Fruit fly (Drosophila melanogaster) whole organism, wandering third instar larva: Measurements from ENCODE around the gene CSN5.

Experiments
- Dfd ChIP-seq: fragments of >200 bp; optimal IDR thresholded peaks from 2 replicates; lab custom pipeline; 2017; ENCODE audit warnings: missing biosample characterization, missing genetic modification characterization
- Jra ChIP-seq: sonication (Bioruptor generic); optimal IDR thresholded peaks from 2 replicates; lab custom pipeline; 2016; ENCODE audit warnings: missing biosample characterization, missing genetic modification characterization
- OdsH ChIP-seq: fragments of 200-800 bp; sonication (Bioruptor generic); optimal IDR thresholded peaks from 2 replicates; lab custom pipeline; 2016; ENCODE audit warnings: missing biosample characterization, mild to moderate bottlenecking, missing genetic modification characterization
- brk ChIP-seq: fragments of 200-800 bp; sonication (Bioruptor generic); optimal IDR thresholded peaks from 2 replicates; lab custom pipeline; 2016; ENCODE audit warnings: missing biosample characterization, mild to moderate bottlenecking, missing genetic modification characterization
- fru ChIP-seq: fragments of 200-800 bp; sonication (Bioruptor generic); optimal IDR thresholded peaks from 3 replicates; lab custom pipeline; 2016; ENCODE audit warnings: missing biosample characterization, mild to moderate bottlenecking, missing genetic modification characterization

DNA sequence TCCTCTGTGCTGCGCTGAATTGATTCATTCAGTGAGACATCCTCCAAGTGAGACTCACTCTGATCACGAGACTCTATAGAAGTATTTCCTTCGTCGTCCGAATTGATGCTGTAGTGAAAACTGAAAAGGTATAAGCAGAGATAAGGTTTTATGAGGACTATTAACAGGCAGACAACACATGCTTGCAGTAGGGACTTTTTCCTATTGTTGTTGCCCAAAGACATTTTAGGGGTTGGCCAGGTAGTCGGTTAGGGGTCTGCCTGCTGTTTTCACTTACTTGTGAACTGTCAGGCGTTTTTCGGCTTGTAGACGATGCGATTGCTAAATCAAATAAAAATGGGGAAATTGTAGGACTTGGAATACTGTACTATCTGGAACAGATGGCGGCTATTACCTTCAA lies 1.3 kb upstream of the CSN5 start:
- no peak for TF ChIP-seq Jra (GFP tag; lab: Kevin White, UChicago)
- TF ChIP-seq Dfd: no peak
- no peak for TF ChIP-seq brk (GFP tag; lab: Kevin White, UChicago)
- TF ChIP-seq OdsH (GFP tag; lab: Kevin White, UChicago): no peak
- no peak for TF ChIP-seq fru (GFP tag; lab: Kevin White, UChicago)
